Comparison of ENCODE assay signal across 4 fruit fly cellular contexts in genomic region chrX:5901628-5902213, dm6.
TF ChIP-seq lines count a peak whose summit lies in the region.

No protein-coding gene starts in this region.

TF ChIP-seq in whole organism, adult, 20 proteins besides CTCF, POLR2A, EP300 and RAD21 (continued from another document):
- TF ChIP-seq toe (GFP tag; optimal IDR thresholded peaks at IDR 0.05; lab: Kevin White, UChicago) (no peak), Crg-1 (GFP tag; optimal IDR thresholded peaks at IDR 0.05; lab: Kevin White, UChicago) (peak; percentile 46), CG7045 (GFP tag; optimal IDR thresholded peaks at IDR 0.05; lab: Kevin White, UChicago) (no peak)

TF ChIP-seq in whole organism, embryonic, 481 proteins besides CTCF, POLR2A, EP300 and RAD21 (continued from another document and continues in another):
- TF ChIP-seq CrebB (tag; optimal IDR thresholded peaks at IDR 0.05; lab: Kevin White, UChicago) (no peak), CG3163 (GFP tag; optimal IDR thresholded peaks at IDR 0.05; lab: Kevin White, UChicago) (no peak), bbx (GFP tag; IDR thresholded peaks at IDR 0.05; lab: Robert Waterston, UW; ENCODE audit: partially characterized antibody) (peak; percentile 32; the same call in 1 of the 2 replicates), CG17186 (GFP tag; optimal IDR thresholded peaks at IDR 0.05; lab: Kevin White, UChicago) (no peak), chinmo (GFP tag; IDR thresholded peaks at IDR 0.05; lab: Robert Waterston, UW; ENCODE audit: partially characterized antibody) (peak; percentile 86; the same call in 2 of the 4 replicates), Meics (GFP tag; optimal IDR thresholded peaks at IDR 0.05; lab: Kevin White, UChicago) (peak; percentile 22), CG11504 (tag; optimal IDR thresholded peaks at IDR 0.05; lab: Kevin White, UChicago) (peak; percentile 24), CG4282 (GFP tag; optimal IDR thresholded peaks at IDR 0.05; lab: Kevin White, UChicago) (peak; percentile 20), H15 (GFP tag; IDR thresholded peaks at IDR 0.05; lab: Robert Waterston, UW) (no peak), rib (GFP tag; IDR thresholded peaks at IDR 0.05; lab: Robert Waterston, UW) (peak; percentile 73; the same call in 1 of the 2 replicates), lab (GFP tag; optimal IDR thresholded peaks at IDR 0.05; lab: Kevin White, UChicago) (peak; percentile 72), Fer1 (GFP tag; optimal IDR thresholded peaks at IDR 0.05; lab: Kevin White, UChicago) (peak; percentile 29), MESR4 (GFP tag; optimal IDR thresholded peaks at IDR 0.05; lab: Kevin White, UChicago) (no peak), CG9215 (GFP tag; IDR thresholded peaks at IDR 0.05; lab: Robert Waterston, UW) (peak; percentile 34; the same call in 1 of the 2 replicates), CG15696 (tag; optimal IDR thresholded peaks at IDR 0.05; lab: Kevin White, UChicago) (no peak), pzg (GFP tag; optimal IDR thresholded peaks at IDR 0.05; lab: Kevin White, UChicago) (peak; percentile 7), D19A (tag; optimal IDR thresholded peaks at IDR 0.05; lab: Kevin White, UChicago) (peak; percentile 17), CG6683 (GFP tag; optimal IDR thresholded peaks at IDR 0.05; lab: Kevin White, UChicago) (no peak), PHDP (tag; optimal IDR thresholded peaks at IDR 0.05; lab: Kevin White, UChicago) (peak; percentile 15), kah (GFP tag; optimal IDR thresholded peaks at IDR 0.05; lab: Kevin White, UChicago) (peak; percentile 24), Neu2 (GFP tag; optimal IDR thresholded peaks at IDR 0.05; lab: Kevin White, UChicago; ENCODE audit: borderline replicate concordance) (no peak), slbo (GFP tag; IDR thresholded peaks at IDR 0.05; lab: Robert Waterston, UW) (no peak), CG18476 (GFP tag; optimal IDR thresholded peaks at IDR 0.05; lab: Kevin White, UChicago) (peak; percentile 51), YL-1 (GFP tag; optimal IDR thresholded peaks at IDR 0.05; lab: Kevin White, UChicago) (peak; percentile 35), MTF-1 (GFP tag; optimal IDR thresholded peaks at IDR 0.05; lab: Kevin White, UChicago; ENCODE audit: borderline replicate concordance) (no peak), nau (GFP tag; optimal IDR thresholded peaks at IDR 0.05; lab: Kevin White, UChicago) (no peak), caup (GFP tag; optimal IDR thresholded peaks at IDR 0.05; lab: Kevin White, UChicago; ENCODE audit: severe bottlenecking) (peak; percentile 23), CG10267 (tag; optimal IDR thresholded peaks at IDR 0.05; lab: Kevin White, UChicago) (peak; percentile 17), grau (tag; optimal IDR thresholded peaks at IDR 0.05; lab: Kevin White, UChicago) (peak; percentile 8), CG10431 (GFP tag; optimal IDR thresholded peaks at IDR 0.05; lab: Kevin White, UChicago) (peak; percentile 39), pho (GFP tag; optimal IDR thresholded peaks at IDR 0.05; lab: Kevin White, UChicago) (no peak), ewg (GFP tag; optimal IDR thresholded peaks at IDR 0.05; lab: Kevin White, UChicago) (peak; percentile 50), psq (GFP tag; optimal IDR thresholded peaks at IDR 0.05; lab: Kevin White, UChicago) (peak; percentile 32), salm (tag; optimal IDR thresholded peaks at IDR 0.05; lab: Kevin White, UChicago) (no peak), Adf1 (GFP tag; IDR thresholded peaks at IDR 0.05; lab: Robert Waterston, UW) (peak; percentile 99), nom (GFP tag; optimal IDR thresholded peaks at IDR 0.05; lab: Kevin White, UChicago) (peak; percentile 80), CG10209 (GFP tag; optimal IDR thresholded peaks at IDR 0.05; lab: Kevin White, UChicago) (peak; percentile 33), Mad (GFP tag; optimal IDR thresholded peaks at IDR 0.05; lab: Kevin White, UChicago) (peak; percentile 40), CG6654 (GFP tag; optimal IDR thresholded peaks at IDR 0.05; lab: Kevin White, UChicago) (no peak), CG7839 (tag; optimal IDR thresholded peaks at IDR 0.05; lab: Kevin White, UChicago) (no peak), CG2199 (GFP tag; IDR thresholded peaks at IDR 0.05; lab: Robert Waterston, UW) (0 out of 3 replicates have a peak, but pooled peaks have one; percentile 34)

TF ChIP-seq in whole organism, prepupa, 60 proteins besides CTCF, POLR2A, EP300 and RAD21 (continued from another document):
- TF ChIP-seq CG32006 (GFP tag; optimal IDR thresholded peaks at IDR 0.05; lab: Kevin White, UChicago) (peak; percentile 10), CG8319 (GFP tag; optimal IDR thresholded peaks at IDR 0.05; lab: Kevin White, UChicago) (no peak), dac (GFP tag; optimal IDR thresholded peaks at IDR 0.05; lab: Kevin White, UChicago) (no peak), CG6808 (GFP tag; optimal IDR thresholded peaks at IDR 0.05; lab: Kevin White, UChicago) (peak; percentile 39), CG34406 (GFP tag; optimal IDR thresholded peaks at IDR 0.05; lab: Kevin White, UChicago) (peak; percentile 5), CG3919 (GFP tag; optimal IDR thresholded peaks at IDR 0.05; lab: Kevin White, UChicago) (peak; percentile 46), CG10669 (GFP tag; optimal IDR thresholded peaks at IDR 0.05; lab: Kevin White, UChicago) (peak; percentile 21), eg (GFP tag; IDR thresholded peaks at IDR 0.05; lab: Robert Waterston, UW) (peak; percentile 27; the same call in 1 of the 3 replicates), ss (GFP tag; optimal IDR thresholded peaks at IDR 0.05; lab: Kevin White, UChicago) (peak; percentile 76 to 81), CG7368 (GFP tag; optimal IDR thresholded peaks at IDR 0.05; lab: Kevin White, UChicago) (peak; percentile 25), CG9139 (GFP tag; optimal IDR thresholded peaks at IDR 0.05; lab: Kevin White, UChicago) (peak; percentile 67), CG10631 (GFP tag; optimal IDR thresholded peaks at IDR 0.05; lab: Kevin White, UChicago) (no peak), CG6792 (GFP tag; optimal IDR thresholded peaks at IDR 0.05; lab: Kevin White, UChicago) (no peak), Smox (GFP tag; optimal IDR thresholded peaks at IDR 0.05; lab: Kevin White, UChicago) (peak; percentile 14), CG1621 (tag; optimal IDR thresholded peaks at IDR 0.05; lab: Kevin White, UChicago) (peak; percentile 43), Sox15 (GFP tag; optimal IDR thresholded peaks at IDR 0.05; lab: Kevin White, UChicago) (no peak), Lpt (GFP tag; optimal IDR thresholded peaks at IDR 0.05; lab: Kevin White, UChicago) (peak; percentile 12), CG8632 (GFP tag; optimal IDR thresholded peaks at IDR 0.05; lab: Kevin White, UChicago) (peak; percentile 20), Hr39 (GFP tag; optimal IDR thresholded peaks at IDR 0.05; lab: Kevin White, UChicago) (no peak), Ets96B (tag; optimal IDR thresholded peaks at IDR 0.05; lab: Kevin White, UChicago) (peak; percentile 5), Sox102F (GFP tag; optimal IDR thresholded peaks at IDR 0.05; lab: Kevin White, UChicago) (peak; percentile 71), Eip93F (GFP tag; optimal IDR thresholded peaks at IDR 0.05; lab: Kevin White, UChicago) (no peak), CG6276 (GFP tag; optimal IDR thresholded peaks at IDR 0.05; lab: Kevin White, UChicago) (no peak), CG11294 (GFP tag; IDR thresholded peaks at IDR 0.05; lab: Robert Waterston, UW) (no peak), CG16779 (tag; optimal IDR thresholded peaks at IDR 0.05; lab: Kevin White, UChicago) (peak; percentile 5), CG4318 (GFP tag; optimal IDR thresholded peaks at IDR 0.05; lab: Kevin White, UChicago) (no peak), CG6163 (GFP tag; IDR thresholded peaks at IDR 0.05; lab: Robert Waterston, UW) (no peak; the same call in 2 of the 3 replicates), topi (GFP tag; optimal IDR thresholded peaks at IDR 0.05; lab: Kevin White, UChicago) (peak; percentile 29), Sox14 (GFP tag; optimal IDR thresholded peaks at IDR 0.05; lab: Kevin White, UChicago) (peak; percentile 36), fd85E (GFP tag; optimal IDR thresholded peaks at IDR 0.05; lab: Kevin White, UChicago) (no peak), Blimp-1 (GFP tag; optimal IDR thresholded peaks at IDR 0.05; lab: Kevin White, UChicago) (peak; percentile 32), Ets21C (GFP tag; optimal IDR thresholded peaks at IDR 0.05; lab: Kevin White, UChicago) (no peak), CG11902 (GFP tag; optimal IDR thresholded peaks at IDR 0.05; lab: Kevin White, UChicago) (no peak), Eip75B (GFP tag; optimal IDR thresholded peaks at IDR 0.05; lab: Kevin White, UChicago) (peak; percentile 40), Met (GFP tag; optimal IDR thresholded peaks at IDR 0.05; lab: Kevin White, UChicago) (peak; percentile 16), fkh (GFP tag; optimal IDR thresholded peaks at IDR 0.05; lab: Kevin White, UChicago) (peak; percentile 50), net (GFP tag; optimal IDR thresholded peaks at IDR 0.05; lab: Kevin White, UChicago) (peak; percentile 48), esn (GFP tag; optimal IDR thresholded peaks at IDR 0.05; lab: Kevin White, UChicago) (peak; percentile 47), pdm3 (GFP tag; optimal IDR thresholded peaks at IDR 0.05; lab: Kevin White, UChicago) (no peak), CG8119 (GFP tag; IDR thresholded peaks at IDR 0.05; lab: Robert Waterston, UW) (peak; percentile 32; the same call in 2 of the 3 replicates), CG15336 (GFP tag; IDR thresholded peaks at IDR 0.05; lab: Robert Waterston, UW) (peak; percentile 41; the same call in 1 of the 2 replicates)

TF ChIP-seq in whole organism, pupa, 21 proteins besides CTCF, POLR2A, EP300 and RAD21 (continued from another document):
- no peak for TF ChIP-seq CG9948 (tag; optimal IDR thresholded peaks at IDR 0.05; lab: Kevin White, UChicago)
- no peak for TF ChIP-seq CG10348 (GFP tag; IDR thresholded peaks at IDR 0.05; lab: Robert Waterston, UW)
